Worm (Caenorhabditis elegans) whole organism, mixed stage, embryonic: Measurements from ENCODE around the gene T05C3.6.

ENCODE experiments used
- M03D4.4 ChIP-seq: sonication (generic microtip); optimal IDR thresholded peaks from 2 replicates; lab custom pipeline; 2017; ENCODE audit warnings: mild to moderate bottlenecking, missing genetic modification characterization, missing compliant biosample characterization
- blmp-1 ChIP-seq: fragments of 150-350 bp; optimal IDR thresholded peaks from 2 replicates; lab custom pipeline; 2014; ENCODE audit warnings: missing biosample characterization, missing genetic modification characterization
- cnd-1 ChIP-seq: fragments of 200-800 bp; sonication (Bioruptor generic); optimal IDR thresholded peaks from 2 replicates; lab custom pipeline; 2018; ENCODE audit warnings: mild to moderate bottlenecking, missing genetic modification characterization, missing compliant biosample characterization
- drap-1 ChIP-seq: fragments of 200-800 bp; sonication (Bioruptor generic); optimal IDR thresholded peaks from 3 replicates; lab custom pipeline; 2018; ENCODE audit warnings: mild to moderate bottlenecking, missing genetic modification characterization, missing compliant biosample characterization
- elt-3 ChIP-seq: fragments of 150-350 bp; optimal IDR thresholded peaks from 2 replicates; lab custom pipeline; 2014; ENCODE audit warnings: missing biosample characterization, missing genetic modification characterization
- hlh-1 ChIP-seq: fragments of 150-350 bp; optimal IDR thresholded peaks from 2 replicates; lab custom pipeline; 2014; ENCODE audit warnings: missing biosample characterization, missing genetic modification reagents, missing genetic modification characterization
- lin-32 ChIP-seq: fragments of 200-800 bp; sonication (Bioruptor generic); optimal IDR thresholded peaks from 2 replicates; lab custom pipeline; 2018; ENCODE audit warnings: mild to moderate bottlenecking, missing genetic modification characterization, missing compliant biosample characterization
- mab-5 ChIP-seq: fragments of 150-350 bp; optimal IDR thresholded peaks from 2 replicates; lab custom pipeline; 2014; ENCODE audit warnings: missing biosample characterization, missing genetic modification characterization
- mep-1 ChIP-seq: fragments of 150-350 bp; optimal IDR thresholded peaks from 2 replicates; lab custom pipeline; 2017; ENCODE audit warnings: missing biosample characterization, missing genetic modification reagents, missing genetic modification characterization, inconsistent platforms
- nhr-2 ChIP-seq: fragments of 150-350 bp; optimal IDR thresholded peaks from 2 replicates; lab custom pipeline; 2014; ENCODE audit warnings: missing biosample characterization, missing genetic modification characterization
- snpc-4 ChIP-seq: fragments of 150-350 bp; optimal IDR thresholded peaks from 2 replicates; lab custom pipeline; 2014; ENCODE audit warnings: missing biosample characterization, missing genetic modification characterization
- tbx-8 ChIP-seq: fragments of 200-800 bp; sonication (Bioruptor generic); optimal IDR thresholded peaks from 2 replicates; lab custom pipeline; 2018; ENCODE audit warnings: mild to moderate bottlenecking, missing genetic modification characterization, moderate library complexity, missing compliant biosample characterization
- unc-39 ChIP-seq: fragments of 150-350 bp; optimal IDR thresholded peaks from 2 replicates; lab custom pipeline; 2014; ENCODE audit warnings: missing biosample characterization, missing genetic modification characterization
- ztf-11 ChIP-seq: fragments of 150-350 bp; optimal IDR thresholded peaks from 2 replicates; lab custom pipeline; 2014; ENCODE audit warnings: missing biosample characterization, missing genetic modification characterization

The T05C3.6 gene

ce11 chrV:5536240-5536811 lies 46.1 kb downstream of the T05C3.6 start, which contains the start of the genes cox-16 and syp-2:
Gene cox-16, minus strand, starts transcription at chrV:5536243.
Gene syp-2, plus strand, starts transcription at chrV:5536487.
- TF ChIP-seq hlh-1 (tag; lab: Kevin White, UChicago) (no peak), mab-5 (tag; lab: Kevin White, UChicago) (no peak), cnd-1 (tag; lab: Kevin White, UChicago) (no peak)

ce11 chrV:5538500-5538899 lies 48.3 kb downstream of the T05C3.6 start, which contains the start of gene cft-1:
Gene cft-1, plus strand, starts transcription at chrV:5538800.
- no peak for TF ChIP-seq ztf-11 (tag; lab: Kevin White, UChicago)
- no peak for TF ChIP-seq drap-1 (GFP tag; lab: Kevin White, UChicago)
- no peak for TF ChIP-seq elt-3 (tag; lab: Kevin White, UChicago)
- TF ChIP-seq M03D4.4 (tag; lab: Kevin White, UChicago) = no peak
- no peak for TF ChIP-seq lin-32
- TF ChIP-seq tbx-8 (GFP tag; lab: Kevin White, UChicago) = no peak
- TF ChIP-seq mep-1 (tag; lab: Kevin White, UChicago) = no peak
- no peak for TF ChIP-seq blmp-1 (tag; lab: Kevin White, UChicago)
- TF ChIP-seq nhr-2 (tag; lab: Kevin White, UChicago) = no peak
- TF ChIP-seq unc-39 (tag; lab: Kevin White, UChicago) = no peak
- no peak for TF ChIP-seq snpc-4 (tag; lab: Kevin White, UChicago)
